Worm (Caenorhabditis elegans) whole organism, L3 larva: ENCODE results near the gene F43G6.4.

Source experiments
- R02D3.7 ChIP-seq: fragments of 150-350 bp; optimal IDR thresholded peaks from 2 replicates; lab custom pipeline; 2014; ENCODE audit warnings: missing biosample characterization, missing genetic modification characterization
- ama-1 ChIP-seq: fragments of 150-350 bp; optimal IDR thresholded peaks from 2 replicates; lab custom pipeline; 2018
- ceh-16 ChIP-seq: sonication (generic microtip); optimal IDR thresholded peaks from 2 replicates; lab custom pipeline; 2017; ENCODE audit warnings: missing biosample characterization, missing genetic modification characterization
- ceh-28 ChIP-seq: fragments of 150-350 bp; optimal IDR thresholded peaks from 2 replicates; lab custom pipeline; 2014; ENCODE audit warnings: missing biosample characterization, missing genetic modification reagents, missing genetic modification characterization
- ceh-82 ChIP-seq: fragments of 150-350 bp; optimal IDR thresholded peaks from 2 replicates; lab custom pipeline; 2014; ENCODE audit warnings: missing biosample characterization, missing genetic modification characterization
- daf-12 ChIP-seq: fragments of 150-350 bp; optimal IDR thresholded peaks from 2 replicates; lab custom pipeline; 2014; ENCODE audit warnings: missing biosample characterization, missing genetic modification reagents, missing genetic modification characterization
- egl-27 ChIP-seq: sonication (generic microtip); optimal IDR thresholded peaks from 4 replicates; lab custom pipeline; 2017; ENCODE audit warnings: missing biosample characterization, missing genetic modification reagents, missing genetic modification characterization
- egl-5 ChIP-seq: fragments of 150-350 bp; optimal IDR thresholded peaks from 2 replicates; lab custom pipeline; 2017; ENCODE audit warnings: missing biosample characterization, missing genetic modification reagents, missing genetic modification characterization, inconsistent platforms
- elt-2 ChIP-seq: sonication (generic microtip); optimal IDR thresholded peaks from 2 replicates; lab custom pipeline; 2016; ENCODE audit warnings: missing genetic modification reagents, mild to moderate bottlenecking, missing genetic modification characterization, missing compliant biosample characterization
- elt-3 ChIP-seq, 3 experiments: fragments of 150-350 bp in 1 of 3; sonication (generic microtip) in 2 of 3; optimal IDR thresholded peaks; 2 replicates in 2 of 3; 4 replicates in 1 of 3; lab custom pipeline; 2014 to 2017; ENCODE audit warnings: missing biosample characterization in 3 of 3, missing genetic modification characterization in 3 of 3
- eor-1 ChIP-seq, 2 experiments: fragments of 150-350 bp; optimal IDR thresholded peaks; 2 replicates each; lab custom pipeline; 2014 to 2018; ENCODE audit warnings: missing biosample characterization in 2 of 2, missing genetic modification characterization in 2 of 2
- fkh-2 ChIP-seq: fragments of 150-350 bp; optimal IDR thresholded peaks from 2 replicates; lab custom pipeline; 2014; ENCODE audit warnings: missing biosample characterization, missing genetic modification reagents, missing genetic modification characterization
- fos-1 ChIP-seq: fragments of 150-350 bp; optimal IDR thresholded peaks from 2 replicates; lab custom pipeline; 2014; ENCODE audit warnings: missing biosample characterization, missing genetic modification characterization
- hmg-11 ChIP-seq: sonication (generic microtip); optimal IDR thresholded peaks from 2 replicates; lab custom pipeline; 2016; ENCODE audit warnings: missing genetic modification characterization, missing compliant biosample characterization
- jun-1 ChIP-seq: fragments of 150-350 bp; optimal IDR thresholded peaks from 2 replicates; lab custom pipeline; 2014; ENCODE audit warnings: missing biosample characterization, missing genetic modification reagents, missing genetic modification characterization
- lin-39 ChIP-seq: fragments of 150-350 bp; optimal IDR thresholded peaks from 2 replicates; lab custom pipeline; 2018; ENCODE audit warnings: missing biosample characterization, missing genetic modification reagents, missing genetic modification characterization
- mdl-1 ChIP-seq: fragments of 150-350 bp; optimal IDR thresholded peaks from 2 replicates; lab custom pipeline; 2014; ENCODE audit warnings: missing biosample characterization, missing genetic modification characterization
- mml-1 ChIP-seq: fragments of 150-350 bp; sonication (generic microtip); optimal IDR thresholded peaks from 3 replicates; lab custom pipeline; 2014; ENCODE audit warnings: missing biosample characterization, missing genetic modification characterization
- nhr-12 ChIP-seq: fragments of 150-350 bp; optimal IDR thresholded peaks from 2 replicates; lab custom pipeline; 2014; ENCODE audit warnings: missing biosample characterization, missing genetic modification characterization
- nhr-23 ChIP-seq: fragments of 150-350 bp; optimal IDR thresholded peaks from 2 replicates; lab custom pipeline; 2014; ENCODE audit warnings: missing biosample characterization, missing genetic modification reagents, missing genetic modification characterization
- nhr-237 ChIP-seq: fragments of 150-350 bp; optimal IDR thresholded peaks from 2 replicates; lab custom pipeline; 2014; ENCODE audit warnings: missing biosample characterization, missing genetic modification characterization
- nhr-25 ChIP-seq: sonication (generic microtip); optimal IDR thresholded peaks from 2 replicates; lab custom pipeline; 2017; ENCODE audit warnings: missing biosample characterization, missing genetic modification characterization
- nhr-28 ChIP-seq: fragments of 150-350 bp; optimal IDR thresholded peaks from 2 replicates; lab custom pipeline; 2014; ENCODE audit warnings: missing biosample characterization, missing genetic modification characterization
- nhr-43 ChIP-seq: sonication (generic microtip); optimal IDR thresholded peaks from 2 replicates; lab custom pipeline; 2016; ENCODE audit warnings: mild to moderate bottlenecking, missing genetic modification characterization, missing compliant biosample characterization; ENCODE audit not compliant: poor library complexity, severe bottlenecking
- nhr-76 ChIP-seq: fragments of 150-350 bp; sonication (generic microtip); optimal IDR thresholded peaks from 5 replicates; lab custom pipeline; 2014; ENCODE audit warnings: missing biosample characterization, missing genetic modification characterization
- sea-2 ChIP-seq: fragments of 150-350 bp; sonication (generic microtip); optimal IDR thresholded peaks from 4 replicates; lab custom pipeline; 2014; ENCODE audit warnings: missing biosample characterization, missing genetic modification reagents, missing genetic modification characterization
- snpc-4 ChIP-seq: fragments of 150-350 bp; optimal IDR thresholded peaks from 2 replicates; lab custom pipeline; 2014; ENCODE audit warnings: missing biosample characterization, missing genetic modification characterization
- tbx-2 ChIP-seq: sonication (generic microtip); optimal IDR thresholded peaks from 2 replicates; lab custom pipeline; 2016; ENCODE audit warnings: mild to moderate bottlenecking, missing genetic modification characterization, missing compliant biosample characterization
- unc-39 ChIP-seq: sonication (generic microtip); optimal IDR thresholded peaks from 4 replicates; lab custom pipeline; 2017; ENCODE audit warnings: missing biosample characterization, missing genetic modification characterization
- unc-62 ChIP-seq: fragments of 150-350 bp; sonication (generic microtip); optimal IDR thresholded peaks from 4 replicates; lab custom pipeline; 2014; ENCODE audit warnings: missing biosample characterization, missing genetic modification reagents, missing genetic modification characterization
- zag-1 ChIP-seq: fragments of 150-350 bp; optimal IDR thresholded peaks from 2 replicates; lab custom pipeline; 2014; ENCODE audit warnings: missing biosample characterization, missing genetic modification characterization
- ztf-11 ChIP-seq: fragments of 150-350 bp; optimal IDR thresholded peaks from 2 replicates; lab custom pipeline; 2014; ENCODE audit warnings: missing biosample characterization, missing genetic modification characterization

The F43G6.4 gene

DNA sequence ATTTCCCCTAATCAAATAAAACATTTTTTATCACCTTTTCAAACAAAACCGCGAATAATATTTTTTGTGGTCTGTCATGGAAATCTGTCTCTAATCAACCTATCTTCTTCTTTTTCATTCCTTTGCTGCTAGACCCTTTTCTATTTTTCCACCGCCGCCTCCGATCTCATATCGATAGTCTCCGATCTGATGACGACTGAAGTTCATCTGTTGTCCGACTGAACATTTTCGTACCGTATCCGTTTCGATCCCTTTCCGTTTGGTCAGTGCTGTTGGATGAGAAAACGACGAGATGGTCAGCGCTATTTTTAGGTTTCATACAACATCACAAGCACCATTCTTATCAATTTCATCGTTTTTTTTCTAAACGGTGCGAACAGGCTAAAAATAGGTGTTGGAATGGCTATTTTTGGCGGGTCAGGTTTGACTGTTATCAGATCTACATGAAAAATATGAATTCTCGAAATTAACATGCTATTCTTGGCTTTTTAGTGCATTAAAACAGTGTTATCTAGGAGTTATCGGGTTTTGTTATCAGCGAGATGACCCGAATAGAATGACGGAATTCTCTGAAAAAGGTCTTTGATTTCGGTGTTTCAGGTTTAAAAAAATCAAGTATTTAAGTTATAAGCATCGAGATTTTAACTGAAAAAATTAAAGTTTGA lies 46.1 kb downstream of the F43G6.4 start (continued):
- no peak for TF ChIP-seq ceh-16 (tag; lab: Kevin White, UChicago)
- no peak for TF ChIP-seq snpc-4 (tag; lab: Kevin White, UChicago)

DNA sequence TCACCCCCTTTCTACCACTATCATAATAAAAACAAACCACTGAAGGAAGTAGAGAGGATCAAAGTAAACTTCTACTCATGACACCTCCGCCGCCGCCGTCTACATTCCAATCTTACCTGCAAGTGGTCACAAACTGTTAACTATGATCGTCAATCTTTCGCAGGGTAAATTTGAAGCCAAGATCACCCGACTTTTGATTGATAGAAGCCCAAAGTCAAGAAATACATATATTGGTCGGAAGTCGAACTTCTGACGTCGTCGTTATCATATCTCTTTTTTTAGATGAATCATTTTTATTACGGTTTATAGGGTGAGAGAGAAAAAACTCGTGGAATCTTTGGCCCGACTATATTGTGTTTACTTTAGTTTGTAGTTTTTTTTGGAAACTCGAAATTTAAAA lies 47.8 kb downstream of the F43G6.4 start:
- TF ChIP-seq nhr-23 (tag; lab: Kevin White, UChicago) (peak; percentile 39), ceh-82 (tag; lab: Kevin White, UChicago) (no peak), zag-1 (tag; lab: Kevin White, UChicago) (no peak), nhr-25 (tag; lab: Kevin White, UChicago) (peak; percentile 36), fos-1 (tag; lab: Kevin White, UChicago) (no peak), nhr-43 (tag; lab: Kevin White, UChicago) (peak; percentile 92), unc-39 (no peak), R02D3.7 (tag; lab: Kevin White, UChicago) (no peak), mml-1 (no peak), elt-3 (tag; optimal IDR thresholded peaks at IDR 0.05; lab: Kevin White, UChicago) (peak in 1 of 3 experiments; percentile 73), nhr-76 (tag; lab: Kevin White, UChicago) (peak; percentile 30)

DNA sequence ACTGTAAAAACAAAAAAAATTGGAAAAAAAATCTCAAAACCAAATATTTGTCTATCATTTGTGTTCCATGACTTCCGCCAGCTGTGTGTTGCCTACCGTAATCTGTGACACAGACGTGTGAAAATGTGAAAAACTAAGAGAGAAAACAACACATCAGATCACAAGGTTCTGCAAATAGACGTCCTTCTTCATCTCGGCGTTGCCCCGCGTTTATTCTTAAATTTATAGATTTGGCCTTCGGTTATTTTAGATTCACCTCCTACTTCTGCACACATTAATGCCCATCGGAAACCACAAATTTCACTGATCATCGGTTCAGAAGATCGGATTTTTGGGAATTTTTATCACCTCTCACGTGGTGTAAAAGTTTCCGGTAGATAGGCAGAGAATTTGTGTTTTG lies 48.6 kb downstream of the F43G6.4 start:
- peak; percentile 4 for TF ChIP-seq nhr-25 (tag; lab: Kevin White, UChicago)
- TF ChIP-seq unc-39, result no peak
- TF ChIP-seq nhr-43 (tag; lab: Kevin White, UChicago), result peak; percentile 17
- no peak for TF ChIP-seq nhr-28 (tag; lab: Kevin White, UChicago)

DNA sequence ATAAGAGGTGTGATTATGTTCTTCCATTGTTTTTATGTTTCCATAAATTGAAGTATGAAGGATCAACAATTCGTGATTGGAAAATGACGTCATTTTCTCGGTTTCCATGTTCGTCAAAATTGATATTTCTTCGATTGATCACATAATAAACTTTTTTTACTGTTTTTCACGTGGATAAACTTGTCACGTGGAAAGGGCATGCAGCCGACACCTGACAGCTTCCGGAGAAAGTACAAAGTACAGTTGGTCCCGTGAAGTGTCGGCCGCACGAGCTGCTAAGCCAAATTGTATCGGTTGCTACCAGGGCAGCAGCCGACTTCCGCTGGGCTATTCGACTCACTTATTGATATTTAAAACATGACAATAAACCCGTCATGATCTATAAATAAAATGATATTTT lies 51.1 kb downstream of the F43G6.4 start:
- TF ChIP-seq jun-1 (tag; lab: Kevin White, UChicago) (no peak), lin-39 (no peak), tbx-2 (tag; lab: Kevin White, UChicago) (no peak), nhr-237 (tag; lab: Kevin White, UChicago) (no peak), eor-1 (tag; optimal IDR thresholded peaks at IDR 0.05; lab: Kevin White, UChicago) (no peak), ceh-28 (tag; lab: Kevin White, UChicago) (no peak), ceh-82 (tag; lab: Kevin White, UChicago) (no peak), daf-12 (no peak), nhr-76 (tag; lab: Kevin White, UChicago) (no peak), unc-62 (GFP tag; lab: Kevin White, UChicago) (no peak), nhr-12 (tag; lab: Kevin White, UChicago) (no peak), unc-39 (no peak), nhr-43 (tag; lab: Kevin White, UChicago) (peak; percentile 29), nhr-23 (tag; lab: Kevin White, UChicago) (peak; percentile 26), zag-1 (tag; lab: Kevin White, UChicago) (no peak), sea-2 (GFP tag; lab: Kevin White, UChicago) (no peak), elt-3 (tag; optimal IDR thresholded peaks at IDR 0.05; lab: Kevin White, UChicago) (no peak), fos-1 (tag; lab: Kevin White, UChicago) (no peak), snpc-4 (tag; lab: Kevin White, UChicago) (peak; percentile 67), egl-5 (tag; lab: Kevin White, UChicago) (no peak), nhr-25 (tag; lab: Kevin White, UChicago) (peak; percentile 40), ztf-11 (tag; lab: Kevin White, UChicago) (no peak), elt-2 (tag; lab: Kevin White, UChicago) (no peak), fkh-2 (tag; lab: Kevin White, UChicago) (no peak), mdl-1 (tag; lab: Kevin White, UChicago) (no peak), egl-27 (tag; lab: Kevin White, UChicago) (no peak), nhr-28 (tag; lab: Kevin White, UChicago) (no peak), ama-1 (lab: Kevin White, UChicago) (no peak)
- TF ChIP-seq, all 47 proteins: peak for 4

DNA sequence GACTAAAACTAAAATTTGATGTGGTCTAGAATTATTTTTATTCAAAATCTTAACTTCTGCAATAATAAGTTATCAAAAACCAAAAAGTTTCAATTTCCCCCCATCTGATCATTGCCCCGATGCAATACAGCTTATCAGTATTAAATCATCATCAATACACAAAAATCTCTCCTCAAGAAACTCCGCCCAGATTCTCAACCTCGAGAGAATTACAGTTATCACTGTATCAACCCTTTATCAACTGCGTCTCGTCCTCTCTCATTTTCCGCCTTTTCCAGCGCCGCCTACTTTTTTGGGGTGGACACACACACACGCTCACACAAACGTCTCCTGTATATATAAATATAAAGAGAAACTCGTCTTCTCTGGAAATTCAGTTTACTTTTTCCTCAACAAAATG lies 51.8 kb downstream of the F43G6.4 start, which contains the start of gene T27D12.1:
Gene T27D12.1, plus strand, starts transcription at position 301 of the 400 bp plus-strand sequence.
- TF ChIP-seq hmg-11 (tag; lab: Kevin White, UChicago), result no peak
- TF ChIP-seq nhr-43 (tag; lab: Kevin White, UChicago), result peak; percentile 9
- TF ChIP-seq, all 47 proteins: peak for 1
